Worm (Caenorhabditis elegans) whole organism, young adult: ENCODE results near the gene D1054.3.
A peak's percentile ranks its signal among the peaks of the same experiment; 100 is the strongest.

ENCODE experiments used
- B0261.1 ChIP-seq: sonication (generic microtip); optimal IDR thresholded peaks from 2 replicates; lab custom pipeline; 2016; ENCODE audit warnings: mild to moderate bottlenecking, missing genetic modification characterization, moderate library complexity, missing compliant biosample characterization
- F23B12.7 ChIP-seq: sonication (generic microtip); optimal IDR thresholded peaks from 2 replicates; lab custom pipeline; 2017; ENCODE audit warnings: missing genetic modification characterization, mild to moderate bottlenecking, missing compliant biosample characterization, antibody characterized with exemption, moderate library complexity; ENCODE audit not compliant: insufficient read depth
- F52B5.7 ChIP-seq: sonication (generic microtip); optimal IDR thresholded peaks from 2 replicates; lab custom pipeline; 2016; ENCODE audit warnings: mild to moderate bottlenecking, missing genetic modification characterization, missing compliant biosample characterization
- F57C9.4 ChIP-seq: sonication (generic microtip); optimal IDR thresholded peaks from 2 replicates; lab custom pipeline; 2017; ENCODE audit warnings: mild to moderate bottlenecking, missing genetic modification characterization, missing compliant biosample characterization
- T07F8.4 ChIP-seq: sonication (generic microtip); optimal IDR thresholded peaks from 2 replicates; lab custom pipeline; 2016; ENCODE audit warnings: mild to moderate bottlenecking, missing genetic modification characterization, moderate library complexity, missing compliant biosample characterization
- Y56A3A.18 ChIP-seq: fragments of 200-800 bp; sonication (Bioruptor generic); IDR thresholded peaks from 2 replicates; pipeline ENCODE4 v1.3.6; 2022; ENCODE audit warnings: missing genetic modification reagents, missing genetic modification characterization, missing compliant biosample characterization
- atf-7 ChIP-seq: sonication (generic microtip); optimal IDR thresholded peaks from 2 replicates; lab custom pipeline; 2017; ENCODE audit warnings: mild to moderate bottlenecking, missing genetic modification characterization, missing compliant biosample characterization
- ccch-3 ChIP-seq: fragments of 200-800 bp; sonication (Bioruptor generic); optimal IDR thresholded peaks from 2 replicates; lab custom pipeline; 2018; ENCODE audit warnings: mild to moderate bottlenecking, missing genetic modification characterization, missing compliant biosample characterization
- cebp-1 ChIP-seq, 2 experiments: fragments of 200-800 bp in 1 of 2; sonication (Bioruptor generic) in 1 of 2; sonication (generic microtip) in 1 of 2; IDR thresholded peaks in 1 of 2; optimal IDR thresholded peaks in 1 of 2; 2 replicates each; pipeline versions ENCODE4 v1.3.6 to Lab custom; 2017 to 2022; ENCODE audit warnings: missing compliant biosample characterization in 2 of 2, missing genetic modification characterization in 2 of 2, mild to moderate bottlenecking in 1 of 2, missing genetic modification reagents in 1 of 2, moderate library complexity in 1 of 2
- ceh-58 ChIP-seq: fragments of 200-800 bp; sonication (Bioruptor generic); IDR thresholded peaks from 2 replicates; pipeline ENCODE4 v1.3.6; 2022; ENCODE audit warnings: missing genetic modification characterization, missing compliant biosample characterization
- ceh-79 ChIP-seq: sonication (generic microtip); optimal IDR thresholded peaks from 2 replicates; lab custom pipeline; 2017; ENCODE audit warnings: mild to moderate bottlenecking, missing genetic modification characterization, missing compliant biosample characterization
- egl-44 ChIP-seq: fragments of 200-800 bp; sonication (Bioruptor generic); IDR thresholded peaks from 2 replicates; pipeline ENCODE4 v1.3.6; 2022; ENCODE audit warnings: missing genetic modification reagents, missing genetic modification characterization, missing compliant biosample characterization
- egrh-3 ChIP-seq: fragments of 200-800 bp; sonication (Bioruptor generic); IDR thresholded peaks from 2 replicates; pipeline ENCODE4 v1.3.6; 2022; ENCODE audit warnings: missing genetic modification reagents, missing genetic modification characterization, missing compliant biosample characterization
- fkh-3 ChIP-seq: sonication (generic microtip); optimal IDR thresholded peaks from 2 replicates; lab custom pipeline; 2016; ENCODE audit warnings: mild to moderate bottlenecking, missing genetic modification characterization, missing compliant biosample characterization
- lag-1 ChIP-seq: fragments of 200-800 bp; sonication (Bioruptor generic); IDR thresholded peaks from 2 replicates; pipeline ENCODE4 v1.3.6; 2022; ENCODE audit warnings: missing genetic modification reagents, missing genetic modification characterization, missing compliant biosample characterization
- lin-35 ChIP-seq, 3 experiments: fragments of 150-350 bp in 2 of 3; sonication (generic microtip) in 1 of 3; optimal IDR thresholded peaks; 2 replicates each; lab custom pipeline; 2014 to 2018; ENCODE audit warnings: missing biosample characterization in 3 of 3, missing genetic modification characterization in 3 of 3, missing genetic modification reagents in 3 of 3
- lin-40 ChIP-seq: sonication (generic microtip); optimal IDR thresholded peaks from 2 replicates; lab custom pipeline; 2016; ENCODE audit warnings: missing genetic modification characterization, mild to moderate bottlenecking, missing compliant biosample characterization, missing genotype, missing genetic modification reagents
- lin-54 ChIP-seq: fragments of 200-800 bp; sonication (Bioruptor generic); optimal IDR thresholded peaks from 2 replicates; lab custom pipeline; 2018; ENCODE audit warnings: mild to moderate bottlenecking, missing genetic modification characterization, missing compliant biosample characterization
- lsl-1 ChIP-seq: fragments of 200-800 bp; sonication (Bioruptor generic); optimal IDR thresholded peaks from 2 replicates; lab custom pipeline; 2018; ENCODE audit warnings: mild to moderate bottlenecking, missing genetic modification characterization, moderate library complexity, missing compliant biosample characterization
- lsy-27 ChIP-seq: sonication (generic microtip); optimal IDR thresholded peaks from 2 replicates; lab custom pipeline; 2017; ENCODE audit warnings: missing genetic modification characterization, mild to moderate bottlenecking, missing compliant biosample characterization, antibody characterized with exemption, missing genotype, borderline replicate concordance; ENCODE audit not compliant: insufficient read depth
- mcd-1 ChIP-seq: fragments of 200-800 bp; sonication (Bioruptor generic); IDR thresholded peaks from 2 replicates; pipeline ENCODE4 v1.3.6; 2022; ENCODE audit warnings: missing genetic modification reagents, missing genetic modification characterization, missing compliant biosample characterization
- mxl-1 ChIP-seq: sonication (generic microtip); optimal IDR thresholded peaks from 2 replicates; lab custom pipeline; 2016; ENCODE audit warnings: missing genetic modification characterization, missing compliant biosample characterization
- nfya-1 ChIP-seq: sonication (generic microtip); optimal IDR thresholded peaks from 2 replicates; lab custom pipeline; 2017; ENCODE audit warnings: antibody characterized with exemption, missing compliant biosample characterization, missing genetic modification characterization, borderline replicate concordance; ENCODE audit not compliant: insufficient read depth
- nhr-179 ChIP-seq: sonication (generic microtip); optimal IDR thresholded peaks from 2 replicates; lab custom pipeline; 2016; ENCODE audit warnings: mild to moderate bottlenecking, missing genetic modification characterization, missing compliant biosample characterization
- nhr-27 ChIP-seq: fragments of 200-800 bp; sonication (Bioruptor generic); optimal IDR thresholded peaks from 2 replicates; lab custom pipeline; 2018; ENCODE audit warnings: mild to moderate bottlenecking, missing genetic modification characterization, moderate library complexity, missing compliant biosample characterization
- nhr-80 ChIP-seq: sonication (generic microtip); optimal IDR thresholded peaks from 2 replicates; lab custom pipeline; 2016; ENCODE audit warnings: missing genetic modification characterization, missing compliant biosample characterization
- snpc-4 ChIP-seq, 5 experiments: fragments of 150-350 bp in 1 of 5; sonication (generic microtip) in 4 of 5; optimal IDR thresholded peaks; 2 replicates each; lab custom pipeline; 2014 to 2018; ENCODE audit warnings: missing genetic modification characterization in 5 of 5, missing biosample characterization in 3 of 5, antibody characterized with exemption in 2 of 5, mild to moderate bottlenecking in 2 of 5, missing compliant biosample characterization in 2 of 5, missing genotype in 2 of 5, moderate library complexity in 2 of 5, missing genetic modification reagents in 1 of 5
- tbp1 ChIP-seq: fragments of 200-800 bp; sonication (Bioruptor generic); optimal IDR thresholded peaks from 2 replicates; lab custom pipeline; 2018; ENCODE audit warnings: mild to moderate bottlenecking, missing genetic modification characterization, missing compliant biosample characterization
- tbx-9 ChIP-seq: sonication (generic microtip); optimal IDR thresholded peaks from 2 replicates; lab custom pipeline; 2016; ENCODE audit warnings: borderline replicate concordance, missing genetic modification characterization, inconsistent platforms, missing compliant biosample characterization
- ztf-25 ChIP-seq: fragments of 200-800 bp; sonication (Bioruptor generic); IDR thresholded peaks from 2 replicates; pipeline ENCODE4 v1.3.6; 2022; ENCODE audit warnings: missing genetic modification reagents, missing genetic modification characterization, missing compliant biosample characterization

Gene D1054.3

ce11 chrV:10747263-10747951, 23.8 kb upstream of the D1054.3 start, which contains the start of the genes selt-1.2 and F28H7.2:
Gene selt-1.2 (minus strand): TSS chrV:10747363.
Gene F28H7.2 (plus strand): TSS chrV:10747901.
- no peak for TF ChIP-seq lag-1 (GFP tag; lab: Robert Waterston, UW)
- no peak for TF ChIP-seq F57C9.4 (tag; lab: Kevin White, UChicago)
- TF ChIP-seq ccch-3 (GFP tag; lab: Kevin White, UChicago), result no peak
- TF ChIP-seq tbp1 (GFP tag; lab: Kevin White, UChicago), result no peak
- no peak for TF ChIP-seq T07F8.4 (tag; lab: Kevin White, UChicago)
- TF ChIP-seq F23B12.7 (tag; lab: Kevin White, UChicago), result no peak
- no peak for TF ChIP-seq tbx-9 (tag; lab: Kevin White, UChicago)
- TF ChIP-seq mxl-1, result no peak
- no peak for TF ChIP-seq B0261.1
- no peak for TF ChIP-seq fkh-3
- TF ChIP-seq lsy-27 (tag; lab: Kevin White, UChicago), result no peak
- TF ChIP-seq ceh-58 (GFP tag; lab: Robert Waterston, UW), result no peak

ce11 chrV:10750630-10751029, 20.6 kb upstream of the D1054.3 start, which contains the start of gene F28H7.3:
Gene F28H7.3 (minus strand): TSS chrV:10750788.
- TF ChIP-seq snpc-4 (GFP tag; optimal IDR thresholded peaks at IDR 0.05; lab: Kevin White, UChicago) (no peak), snpc-4 (tag; optimal IDR thresholded peaks at IDR 0.05; lab: Kevin White, UChicago) (no peak), nhr-80 (peak; percentile 90), ztf-25 (GFP tag; lab: Robert Waterston, UW) (no peak), lin-40 (tag; lab: Kevin White, UChicago) (no peak), egrh-3 (GFP tag; lab: Robert Waterston, UW) (no peak)

ce11 chrV:10754050-10754449, 17.2 kb upstream of the D1054.3 start, which contains the start of gene F28H7.7:
Gene F28H7.7 (minus strand): TSS chrV:10754150.
- no peak for TF ChIP-seq lin-54 (GFP tag; lab: Kevin White, UChicago)
- TF ChIP-seq lin-35 (GFP tag; optimal IDR thresholded peaks at IDR 0.05; lab: Kevin White, UChicago), result no peak
- no peak for TF ChIP-seq F52B5.7 (tag; lab: Kevin White, UChicago)
- TF ChIP-seq mcd-1, result no peak
- no peak for TF ChIP-seq mxl-1
- no peak for TF ChIP-seq Y56A3A.18 (GFP tag; lab: Robert Waterston, UW)

DNA sequence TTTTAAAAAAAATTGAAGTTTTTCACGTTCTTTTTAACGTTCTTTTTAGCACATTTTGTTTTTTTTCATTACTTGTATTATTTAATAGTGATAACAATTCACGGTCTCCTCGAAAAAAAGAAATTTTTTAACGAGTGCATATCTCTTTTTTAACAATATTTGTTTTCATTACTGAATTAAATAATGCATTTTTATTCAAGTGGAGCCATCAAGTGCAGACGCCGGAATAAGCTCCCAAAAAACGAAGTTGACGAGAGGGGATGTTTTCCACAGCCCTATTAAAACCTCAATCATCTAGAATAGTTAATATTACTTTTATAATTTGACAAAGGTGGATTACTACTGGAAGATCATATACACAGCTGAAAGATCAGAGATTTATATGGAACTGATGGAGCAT, 14.6 kb upstream of the D1054.3 start, which contains the start of gene irld-6:
irld-6 (minus strand) TSS at position 101 of the 400 bp plus-strand sequence.
- TF ChIP-seq nhr-27 (tag; lab: Kevin White, UChicago), result no peak
- TF ChIP-seq nfya-1 (tag; lab: Kevin White, UChicago), result no peak
- TF ChIP-seq lsl-1 (GFP tag; lab: Kevin White, UChicago), result no peak
- TF ChIP-seq nhr-179 (tag; lab: Kevin White, UChicago), result no peak
- TF ChIP-seq egl-44 (GFP tag; lab: Robert Waterston, UW), result no peak
- TF ChIP-seq atf-7, result no peak

- TF ChIP-seq cebp-1 (GFP tag; IDR thresholded peaks at IDR 0.05; lab: Robert Waterston, UW) (peak; percentile 57; the same call in 1 of the 2 replicates), cebp-1 (tag; optimal IDR thresholded peaks at IDR 0.05; lab: Kevin White, UChicago) (no peak), ceh-79 (tag; lab: Kevin White, UChicago) (no peak)
Observed at ce11 chrV:10757128-10757527, 14.1 kb upstream of the D1054.3 start.
